Worm (Caenorhabditis elegans): ENCODE measurements around the gene dhs-15.

dhs-15 gene

ce11 chrV:2746404-2746803, 23.2 kb downstream of the dhs-15 start:
- peak; percentile 85 for TF ChIP-seq set-16 (GFP tag; IDR thresholded peaks at IDR 0.05)
- TF ChIP-seq zfp-3 (GFP tag; conservative IDR thresholded peaks at IDR 0.05) = no peak
- TF ChIP-seq hlh-11 (tag; optimal IDR thresholded peaks at IDR 0.05) = no peak
- no peak for TF ChIP-seq ceh-28 (tag; optimal IDR thresholded peaks at IDR 0.05)
- no peak for TF ChIP-seq daf-8 (GFP tag; IDR thresholded peaks at IDR 0.05)

ce11 chrV:2742298-2742697, 27.4 kb downstream of the dhs-15 start, which contains the start of gene srg-62:
TSS of gene srg-62 (minus strand) at chrV:2742398.
- no peak for TF ChIP-seq F49E8.2 (tag; optimal IDR thresholded peaks at IDR 0.05; ENCODE audit: borderline replicate concordance)
- no peak for TF ChIP-seq mep-1 (tag; optimal IDR thresholded peaks at IDR 0.05)
- no peak for TF ChIP-seq ZK546.5 (tag; optimal IDR thresholded peaks at IDR 0.05)
- no peak for TF ChIP-seq tra-1 (GFP tag; IDR thresholded peaks at IDR 0.05)
- TF ChIP-seq mxl-3 (GFP tag; optimal IDR thresholded peaks at IDR 0.05) = no peak

DNA sequence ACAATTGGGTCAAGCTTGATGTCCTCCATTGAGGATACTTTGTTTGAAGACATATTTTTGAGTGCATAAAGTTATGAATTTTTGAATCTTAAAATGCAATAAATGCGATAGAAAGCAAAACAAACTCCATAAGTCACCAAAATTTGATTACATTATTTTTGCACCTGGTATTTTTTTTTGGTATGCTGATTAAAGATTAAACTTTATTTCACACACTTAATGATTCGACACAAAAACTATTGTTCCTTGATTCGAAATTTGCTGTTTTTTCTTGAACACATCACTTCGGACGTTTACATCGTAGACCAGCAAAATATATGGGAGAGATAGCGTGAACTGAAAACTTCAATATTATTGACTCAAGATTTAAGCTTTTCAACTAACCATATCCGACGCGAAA, 29.4 kb downstream of the dhs-15 start, which contains the start of gene srg-61:
Gene srg-61 (minus strand): TSS at position 101 of the 400 bp plus-strand sequence.
- TF ChIP-seq daf-19 (GFP tag; conservative IDR thresholded peaks at IDR 0.05) (no peak), tag-97 (GFP tag; IDR thresholded peaks at IDR 0.05) (no peak), aly-2 (tag; optimal IDR thresholded peaks at IDR 0.05) (no peak), fos-1 (tag; optimal IDR thresholded peaks at IDR 0.05) (no peak), nhr-111 (GFP tag; optimal IDR thresholded peaks at IDR 0.05) (no peak), dmd-8 (GFP tag; IDR thresholded peaks at IDR 0.05) (no peak), T20F7.1 (GFP tag; optimal IDR thresholded peaks at IDR 0.05) (no peak), lin-38 (GFP tag; IDR thresholded peaks at IDR 0.05) (no peak), lin-1 (GFP tag; IDR thresholded peaks at IDR 0.05) (no peak), spr-3 (GFP tag; optimal IDR thresholded peaks at IDR 0.05) (no peak), lin-13 (GFP tag; optimal IDR thresholded peaks at IDR 0.05) (no peak), nhr-28 (tag; optimal IDR thresholded peaks at IDR 0.05) (no peak), ZK546.5 (tag; optimal IDR thresholded peaks at IDR 0.05) (no peak), Y5F2A.4 (GFP tag; optimal IDR thresholded peaks at IDR 0.05) (no peak), dpl-1 (GFP tag; optimal IDR thresholded peaks at IDR 0.05) (no peak), nhr-48 (tag; optimal IDR thresholded peaks at IDR 0.05) (no peak)

DNA sequence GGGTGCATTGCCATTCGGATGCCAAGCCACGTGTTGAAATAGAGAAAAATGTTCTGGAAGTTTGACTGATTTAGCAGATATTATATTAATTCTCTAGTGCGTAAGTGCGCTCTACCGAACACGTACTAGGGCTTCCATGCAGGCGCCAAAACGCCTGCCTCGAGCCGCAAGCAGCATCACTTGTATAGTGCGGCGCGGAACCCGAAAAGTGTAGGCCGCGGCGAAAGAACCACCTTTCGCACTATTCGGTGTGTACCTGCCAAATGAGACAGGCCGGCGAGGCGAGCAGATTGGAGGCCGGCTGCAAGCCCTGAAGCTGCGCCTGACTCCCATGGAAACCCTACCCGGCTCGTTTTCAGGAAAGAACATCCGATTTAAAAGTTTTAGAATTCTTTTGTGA, 30.0 kb downstream of the dhs-15 start:
- 0 out of 2 replicates have a peak, but pooled peaks have one; percentile 18 for TF ChIP-seq lim-7 (GFP tag; IDR thresholded peaks at IDR 0.05)
- no peak for TF ChIP-seq hmg-1.1 (GFP tag; IDR thresholded peaks at IDR 0.05)
- TF ChIP-seq ctbp-1 (GFP tag; IDR thresholded peaks at IDR 0.05) = no peak
- TF ChIP-seq F44E2.7 (GFP tag; IDR thresholded peaks at IDR 0.05) = no peak
- no peak for TF ChIP-seq ceh-28 (tag; optimal IDR thresholded peaks at IDR 0.05)
- TF ChIP-seq ces-1 (GFP tag; optimal IDR thresholded peaks at IDR 0.05) = no peak
- peak; percentile 84 for TF ChIP-seq set-16 (GFP tag; IDR thresholded peaks at IDR 0.05)
- no peak for TF ChIP-seq daf-16 (GFP tag; optimal IDR thresholded peaks at IDR 0.05)
- no peak for TF ChIP-seq daf-16 (tag; optimal IDR thresholded peaks at IDR 0.05)
- no peak for TF ChIP-seq daf-8 (GFP tag; IDR thresholded peaks at IDR 0.05)
- peak; percentile 42 for TF ChIP-seq aha-1 (tag)
- 0 out of 2 replicates have a peak, but pooled peaks have one; percentile 23 for TF ChIP-seq Y48G9A.11 (GFP tag; IDR thresholded peaks at IDR 0.05)
- TF ChIP-seq arid-1 (GFP tag; conservative IDR thresholded peaks at IDR 0.05) = no peak
- TF ChIP-seq lin-13 (GFP tag; optimal IDR thresholded peaks at IDR 0.05) = no peak

- TF ChIP-seq fos-1 (tag; optimal IDR thresholded peaks at IDR 0.05) (no peak), nhr-28 (tag; optimal IDR thresholded peaks at IDR 0.05) (no peak), lin-38 (GFP tag; IDR thresholded peaks at IDR 0.05) (no peak), nhr-102 (tag; optimal IDR thresholded peaks at IDR 0.05) (no peak), unc-62 (GFP tag; optimal IDR thresholded peaks at IDR 0.05 in 1 of 2) (no peak), unc-62 (tag; optimal IDR thresholded peaks at IDR 0.05) (no peak), zag-1 (tag; optimal IDR thresholded peaks at IDR 0.05) (no peak), duxl-1 (tag; optimal IDR thresholded peaks at IDR 0.05; ENCODE audit: poor library complexity) (no peak), Y75B8A.6 (GFP tag; IDR thresholded peaks at IDR 0.05) (no peak), unc-39 (tag; optimal IDR thresholded peaks at IDR 0.05) (no peak), dpl-1 (GFP tag; optimal IDR thresholded peaks at IDR 0.05) (no peak), daf-19 (GFP tag; conservative IDR thresholded peaks at IDR 0.05) (no peak), R02D3.7 (tag; optimal IDR thresholded peaks at IDR 0.05) (no peak), dmd-8 (GFP tag; IDR thresholded peaks at IDR 0.05) (no peak)
Observed at ce11 chrV:2738174-2738573, 31.5 kb downstream of the dhs-15 start, which contains the start of gene srg-56. TSS of gene srg-56 (minus strand) at chrV:2738274.
